Fruit fly (Drosophila melanogaster) whole organism: Measurements from ENCODE around the gene Ns4.

ENCODE experiments used
- CG8478 ChIP-seq: fragments of >200 bp; optimal IDR thresholded peaks from 2 replicates; lab custom pipeline; 2018; ENCODE audit warnings: inconsistent platforms
- usp ChIP-seq: fragments of >200 bp; optimal IDR thresholded peaks from 2 replicates; lab custom pipeline; 2017; ENCODE audit warnings: missing biosample characterization, missing genetic modification characterization, mixed read lengths

- TF ChIP-seq CG8478 (lab: Kevin White, UChicago) (no peak), usp (GFP tag; lab: Kevin White, UChicago) (no peak)
These were observed 40.2 kb downstream of the Ns4 start for dm6 chr2L:20792521-20792920.
